Fruit fly (Drosophila melanogaster): ENCODE data around the gene CG33322.

- TF ChIP-seq Nf-YC (tag; optimal IDR thresholded peaks at IDR 0.05): no peak
- TF ChIP-seq Max (GFP tag; optimal IDR thresholded peaks at IDR 0.05): no peak
- TF ChIP-seq CG5245 (GFP tag; optimal IDR thresholded peaks at IDR 0.05): no peak
- no peak for TF ChIP-seq CG13624 (GFP tag; optimal IDR thresholded peaks at IDR 0.05)
- no peak for TF ChIP-seq odd (GFP tag; optimal IDR thresholded peaks at IDR 0.05)
- TF ChIP-seq BEAF-32 (GFP tag; optimal IDR thresholded peaks at IDR 0.05): no peak
- TF ChIP-seq CTCF (GFP tag; optimal IDR thresholded peaks at IDR 0.05): no peak
- no peak for TF ChIP-seq GATAe (GFP tag; conservative IDR thresholded peaks at IDR 0.05)
- TF ChIP-seq CG30403 (GFP tag; optimal IDR thresholded peaks at IDR 0.05): no peak
- no peak for TF ChIP-seq Vsx1 (GFP tag; optimal IDR thresholded peaks at IDR 0.05)
- no peak for TF ChIP-seq CG15269 (tag; optimal IDR thresholded peaks at IDR 0.05)
- no peak for TF ChIP-seq CG1647 (GFP tag; optimal IDR thresholded peaks at IDR 0.05)
- TF ChIP-seq CG6272 (GFP tag; IDR thresholded peaks at IDR 0.05): no peak
- no peak for TF ChIP-seq sima (GFP tag; optimal IDR thresholded peaks at IDR 0.05)
These were observed 8.2 kb upstream of the CG33322 start for dm6 chr2L:20824136-20824789.

Measured in whole organism, embryonic.